Worm (Caenorhabditis elegans) whole organism, L3 larva: ENCODE measurements around the gene srh-290.

Experiments
- ZK546.5 ChIP-seq: sonication (generic microtip); optimal IDR thresholded peaks from 2 replicates; lab custom pipeline; 2017; ENCODE audit warnings: missing biosample characterization, missing genetic modification characterization
- aly-2 ChIP-seq: fragments of 150-350 bp; optimal IDR thresholded peaks from 2 replicates; lab custom pipeline; 2014; ENCODE audit warnings: missing biosample characterization, missing genetic modification characterization
- ama-1 ChIP-seq: fragments of 150-350 bp; optimal IDR thresholded peaks from 2 replicates; lab custom pipeline; 2018
- ceh-16 ChIP-seq: sonication (generic microtip); optimal IDR thresholded peaks from 2 replicates; lab custom pipeline; 2017; ENCODE audit warnings: missing biosample characterization, missing genetic modification characterization
- ceh-28 ChIP-seq: fragments of 150-350 bp; optimal IDR thresholded peaks from 2 replicates; lab custom pipeline; 2014; ENCODE audit warnings: missing biosample characterization, missing genetic modification reagents, missing genetic modification characterization
- ceh-82 ChIP-seq: fragments of 150-350 bp; optimal IDR thresholded peaks from 2 replicates; lab custom pipeline; 2014; ENCODE audit warnings: missing biosample characterization, missing genetic modification characterization
- ceh-9 ChIP-seq: sonication (generic microtip); optimal IDR thresholded peaks from 2 replicates; lab custom pipeline; 2018; ENCODE audit warnings: missing biosample characterization, missing genetic modification characterization
- daf-12 ChIP-seq: fragments of 150-350 bp; optimal IDR thresholded peaks from 2 replicates; lab custom pipeline; 2014; ENCODE audit warnings: missing biosample characterization, missing genetic modification reagents, missing genetic modification characterization
- egl-27 ChIP-seq: sonication (generic microtip); optimal IDR thresholded peaks from 4 replicates; lab custom pipeline; 2017; ENCODE audit warnings: missing biosample characterization, missing genetic modification reagents, missing genetic modification characterization
- elt-1 ChIP-seq: fragments of 150-350 bp; optimal IDR thresholded peaks from 2 replicates; lab custom pipeline; 2014; ENCODE audit warnings: missing biosample characterization, missing genetic modification characterization
- elt-2 ChIP-seq: sonication (generic microtip); optimal IDR thresholded peaks from 2 replicates; lab custom pipeline; 2016; ENCODE audit warnings: missing genetic modification reagents, mild to moderate bottlenecking, missing genetic modification characterization, missing compliant biosample characterization
- elt-3 ChIP-seq, 3 experiments: fragments of 150-350 bp in 1 of 3; sonication (generic microtip) in 2 of 3; optimal IDR thresholded peaks; 2 replicates in 2 of 3; 4 replicates in 1 of 3; lab custom pipeline; 2014 to 2017; ENCODE audit warnings: missing biosample characterization in 3 of 3, missing genetic modification characterization in 3 of 3
- fkh-10 ChIP-seq: sonication (generic microtip); optimal IDR thresholded peaks from 2 replicates; lab custom pipeline; 2017; ENCODE audit warnings: missing biosample characterization, missing genetic modification reagents, missing genetic modification characterization
- fos-1 ChIP-seq: fragments of 150-350 bp; optimal IDR thresholded peaks from 2 replicates; lab custom pipeline; 2014; ENCODE audit warnings: missing biosample characterization, missing genetic modification characterization
- jun-1 ChIP-seq: fragments of 150-350 bp; optimal IDR thresholded peaks from 2 replicates; lab custom pipeline; 2014; ENCODE audit warnings: missing biosample characterization, missing genetic modification reagents, missing genetic modification characterization
- lin-15B ChIP-seq: fragments of 150-350 bp; optimal IDR thresholded peaks from 2 replicates; lab custom pipeline; 2014; ENCODE audit warnings: missing biosample characterization, missing genetic modification characterization
- mml-1 ChIP-seq: fragments of 150-350 bp; sonication (generic microtip); optimal IDR thresholded peaks from 3 replicates; lab custom pipeline; 2014; ENCODE audit warnings: missing biosample characterization, missing genetic modification characterization
- nfya-1 ChIP-seq: sonication (generic microtip); optimal IDR thresholded peaks from 2 replicates; lab custom pipeline; 2017; ENCODE audit warnings: missing genetic modification characterization, mild to moderate bottlenecking, missing compliant biosample characterization, antibody characterized with exemption, moderate library complexity; ENCODE audit not compliant: insufficient read depth
- nhr-11 ChIP-seq: fragments of 150-350 bp; optimal IDR thresholded peaks from 2 replicates; lab custom pipeline; 2014; ENCODE audit warnings: missing biosample characterization, missing genetic modification characterization
- nhr-12 ChIP-seq: fragments of 150-350 bp; optimal IDR thresholded peaks from 2 replicates; lab custom pipeline; 2014; ENCODE audit warnings: missing biosample characterization, missing genetic modification characterization
- nhr-23 ChIP-seq: fragments of 150-350 bp; optimal IDR thresholded peaks from 2 replicates; lab custom pipeline; 2014; ENCODE audit warnings: missing biosample characterization, missing genetic modification reagents, missing genetic modification characterization
- nhr-237 ChIP-seq: fragments of 150-350 bp; optimal IDR thresholded peaks from 2 replicates; lab custom pipeline; 2014; ENCODE audit warnings: missing biosample characterization, missing genetic modification characterization
- nhr-25 ChIP-seq: sonication (generic microtip); optimal IDR thresholded peaks from 2 replicates; lab custom pipeline; 2017; ENCODE audit warnings: missing biosample characterization, missing genetic modification characterization
- nhr-28 ChIP-seq: fragments of 150-350 bp; optimal IDR thresholded peaks from 2 replicates; lab custom pipeline; 2014; ENCODE audit warnings: missing biosample characterization, missing genetic modification characterization
- nhr-43 ChIP-seq: sonication (generic microtip); optimal IDR thresholded peaks from 2 replicates; lab custom pipeline; 2016; ENCODE audit warnings: mild to moderate bottlenecking, missing genetic modification characterization, missing compliant biosample characterization; ENCODE audit not compliant: poor library complexity, severe bottlenecking
- nhr-76 ChIP-seq: fragments of 150-350 bp; sonication (generic microtip); optimal IDR thresholded peaks from 5 replicates; lab custom pipeline; 2014; ENCODE audit warnings: missing biosample characterization, missing genetic modification characterization
- nhr-77 ChIP-seq: fragments of 150-350 bp; optimal IDR thresholded peaks from 2 replicates; lab custom pipeline; 2014; ENCODE audit warnings: missing biosample characterization, missing genetic modification characterization
- pqm-1 ChIP-seq: fragments of 150-350 bp; optimal IDR thresholded peaks from 2 replicates; lab custom pipeline; 2017; ENCODE audit warnings: missing biosample characterization, missing genetic modification characterization, inconsistent platforms
- snpc-4 ChIP-seq: fragments of 150-350 bp; optimal IDR thresholded peaks from 2 replicates; lab custom pipeline; 2014; ENCODE audit warnings: missing biosample characterization, missing genetic modification characterization
- tbx-2 ChIP-seq: sonication (generic microtip); optimal IDR thresholded peaks from 2 replicates; lab custom pipeline; 2016; ENCODE audit warnings: mild to moderate bottlenecking, missing genetic modification characterization, missing compliant biosample characterization
- unc-39 ChIP-seq: sonication (generic microtip); optimal IDR thresholded peaks from 4 replicates; lab custom pipeline; 2017; ENCODE audit warnings: missing biosample characterization, missing genetic modification characterization
- unc-62 ChIP-seq: fragments of 150-350 bp; sonication (generic microtip); optimal IDR thresholded peaks from 4 replicates; lab custom pipeline; 2014; ENCODE audit warnings: missing biosample characterization, missing genetic modification reagents, missing genetic modification characterization
- zag-1 ChIP-seq: fragments of 150-350 bp; optimal IDR thresholded peaks from 2 replicates; lab custom pipeline; 2014; ENCODE audit warnings: missing biosample characterization, missing genetic modification characterization
- ztf-11 ChIP-seq: fragments of 150-350 bp; optimal IDR thresholded peaks from 2 replicates; lab custom pipeline; 2014; ENCODE audit warnings: missing biosample characterization, missing genetic modification characterization
- ztf-4 ChIP-seq: fragments of 150-350 bp; optimal IDR thresholded peaks from 2 replicates; lab custom pipeline; 2014; ENCODE audit warnings: missing biosample characterization, missing genetic modification characterization

Gene srh-290

DNA sequence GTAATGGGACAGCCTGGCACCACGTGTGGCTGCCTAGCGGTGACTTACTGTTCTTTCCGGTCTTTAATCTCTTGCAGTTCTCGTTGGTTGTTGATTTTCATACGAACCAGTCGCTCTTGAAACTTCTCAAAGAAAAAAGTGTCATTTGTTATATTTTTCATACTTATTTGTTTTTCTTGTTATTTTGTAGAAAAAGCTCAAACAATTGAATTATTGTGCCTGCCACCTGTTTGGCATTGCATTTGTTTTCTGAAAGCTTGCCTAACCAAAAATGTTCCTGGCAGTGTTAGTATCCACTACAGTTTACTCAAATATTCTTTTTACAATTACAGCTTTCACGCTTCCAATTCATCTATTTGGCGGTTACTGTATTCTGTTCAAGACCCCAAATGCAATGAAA lies 25.2 kb upstream of the srh-290 start, which contains the start of the genes C47A10.16 and srh-283:
Gene C47A10.16 (minus strand): TSS at position 101 of the 400 bp plus-strand sequence.
Gene srh-283 (plus strand): TSS at position 272 of the 400 bp plus-strand sequence.
- TF ChIP-seq nhr-77 (tag; lab: Kevin White, UChicago) (no peak), ZK546.5 (tag; lab: Kevin White, UChicago) (no peak), fos-1 (tag; lab: Kevin White, UChicago) (no peak), egl-27 (tag; lab: Kevin White, UChicago) (no peak), aly-2 (tag; lab: Kevin White, UChicago) (no peak), ceh-82 (tag; lab: Kevin White, UChicago) (no peak), ceh-16 (no peak), tbx-2 (tag; lab: Kevin White, UChicago) (no peak), snpc-4 (tag; lab: Kevin White, UChicago) (no peak), ztf-4 (tag; lab: Kevin White, UChicago) (no peak), nhr-43 (tag; lab: Kevin White, UChicago) (no peak), fkh-10 (no peak), nhr-25 (tag; lab: Kevin White, UChicago) (no peak), nhr-23 (tag; lab: Kevin White, UChicago) (no peak), ama-1 (lab: Kevin White, UChicago) (no peak), elt-3 (tag; optimal IDR thresholded peaks at IDR 0.05; lab: Kevin White, UChicago) (no peak), pqm-1 (tag; lab: Kevin White, UChicago) (no peak)

- TF ChIP-seq nhr-28 (tag; lab: Kevin White, UChicago) (no peak), elt-3 (tag; optimal IDR thresholded peaks at IDR 0.05; lab: Kevin White, UChicago) (no peak), nhr-77 (tag; lab: Kevin White, UChicago) (no peak), daf-12 (tag; lab: Kevin White, UChicago) (no peak), ztf-4 (tag; lab: Kevin White, UChicago) (no peak), aly-2 (tag; lab: Kevin White, UChicago) (no peak), nhr-237 (tag; lab: Kevin White, UChicago) (no peak), ceh-28 (tag; lab: Kevin White, UChicago) (no peak), nhr-76 (tag; lab: Kevin White, UChicago) (no peak), elt-1 (no peak), unc-39 (tag; lab: Kevin White, UChicago) (no peak), mml-1 (no peak)
- TF ChIP-seq, all 47 proteins: peak for 0
Observed at ce11 chrV:17767249-17767648, 23.0 kb upstream of the srh-290 start, which contains the start of gene srh-284. Gene srh-284, plus strand, starts transcription at chrV:17767549.

DNA sequence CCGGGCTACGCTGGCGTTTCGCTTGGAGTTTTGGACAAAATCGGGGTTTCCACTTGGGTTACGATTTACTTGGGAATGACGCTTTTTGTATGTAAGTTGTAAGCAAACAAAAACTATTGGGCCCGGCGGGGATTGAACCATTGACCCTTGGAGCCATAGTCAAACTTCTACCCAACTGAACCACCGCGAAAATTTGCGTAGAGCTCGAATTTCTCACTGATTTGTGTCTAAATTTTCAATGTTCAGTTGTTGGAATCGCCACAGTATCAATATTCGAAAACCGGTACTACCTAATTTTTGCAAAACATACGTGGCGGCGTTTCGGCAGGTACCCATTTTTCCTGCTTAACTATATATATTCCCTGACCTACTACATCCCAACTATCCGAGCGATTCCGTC lies 22.5 kb upstream of the srh-290 start:
- TF ChIP-seq aly-2 (tag; lab: Kevin White, UChicago) (no peak), nhr-11 (no peak), snpc-4 (tag; lab: Kevin White, UChicago) (no peak), fos-1 (tag; lab: Kevin White, UChicago) (no peak), mml-1 (no peak), ceh-16 (no peak), nhr-76 (tag; lab: Kevin White, UChicago) (no peak), zag-1 (tag; lab: Kevin White, UChicago) (no peak), ceh-28 (tag; lab: Kevin White, UChicago) (no peak), ceh-9 (tag; lab: Kevin White, UChicago) (no peak), nhr-25 (tag; lab: Kevin White, UChicago) (no peak)

- TF ChIP-seq unc-62 (GFP tag; lab: Kevin White, UChicago) (no peak), nhr-76 (tag; lab: Kevin White, UChicago) (no peak), zag-1 (tag; lab: Kevin White, UChicago) (no peak), elt-1 (no peak), mml-1 (no peak), ZK546.5 (tag; lab: Kevin White, UChicago) (no peak), nhr-23 (tag; lab: Kevin White, UChicago) (no peak), ceh-82 (tag; lab: Kevin White, UChicago) (no peak), elt-2 (tag; lab: Kevin White, UChicago) (no peak), nhr-11 (no peak), ama-1 (lab: Kevin White, UChicago) (no peak), tbx-2 (tag; lab: Kevin White, UChicago) (no peak), nhr-12 (tag; lab: Kevin White, UChicago) (no peak)
Observed at ce11 chrV:17773108-17773507, 17.2 kb upstream of the srh-290 start, which contains the start of gene sre-21. Gene sre-21, minus strand, starts transcription at chrV:17773208.

DNA sequence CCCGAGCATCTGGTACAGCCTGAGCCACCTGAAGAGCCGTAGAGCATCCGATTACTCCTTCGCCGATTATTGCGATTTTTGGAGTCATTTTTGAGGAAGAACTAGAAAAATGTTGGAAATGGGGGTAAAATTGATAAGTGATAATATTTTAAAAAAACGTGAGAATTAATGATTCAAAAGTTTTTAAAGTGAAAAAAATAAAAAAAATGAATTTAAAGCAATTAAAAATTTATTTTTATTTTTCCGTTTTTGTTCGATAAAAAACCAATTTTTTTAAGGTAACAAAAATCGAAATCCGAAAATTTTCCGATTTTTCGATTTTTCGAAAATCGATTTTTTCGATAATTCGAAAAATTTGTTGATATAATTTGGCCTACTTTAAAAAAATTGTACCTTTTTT lies 13.2 kb upstream of the srh-290 start, which contains the start of gene ddo-1:
Gene ddo-1 (minus strand): TSS at position 101 of the 400 bp plus-strand sequence.
- TF ChIP-seq ZK546.5 (tag; lab: Kevin White, UChicago) (no peak), elt-1 (no peak), jun-1 (no peak), lin-15B (tag; lab: Kevin White, UChicago) (no peak), nhr-237 (tag; lab: Kevin White, UChicago) (no peak), nfya-1 (tag; lab: Kevin White, UChicago) (no peak), nhr-12 (tag; lab: Kevin White, UChicago) (no peak), ceh-16 (no peak), unc-39 (tag; lab: Kevin White, UChicago) (no peak), unc-62 (GFP tag; lab: Kevin White, UChicago) (no peak), daf-12 (tag; lab: Kevin White, UChicago) (no peak), ztf-11 (tag; lab: Kevin White, UChicago) (no peak), nhr-11 (no peak)
- TF ChIP-seq, all 47 proteins: peak for 0
